Worm (Caenorhabditis elegans) whole organism, L1 larva: ENCODE results near the gene srz-95.

ENCODE experiments used
- Y116A8C.19 ChIP-seq: sonication (generic microtip); optimal IDR thresholded peaks from 2 replicates; lab custom pipeline; 2016; ENCODE audit warnings: missing compliant biosample characterization, missing genetic modification characterization, borderline replicate concordance
- fkh-10 ChIP-seq: sonication (generic microtip); optimal IDR thresholded peaks from 2 replicates; lab custom pipeline; 2017; ENCODE audit warnings: missing biosample characterization, missing genetic modification reagents, missing genetic modification characterization

ce11 chrV:17022613-17023322 lies 30.9 kb downstream of the srz-95 start, which contains the start of the genes F49H6.8 and F49H6.5:
- TF ChIP-seq Y116A8C.19, result no peak
- no peak for TF ChIP-seq fkh-10 (GFP tag; lab: Kevin White, UChicago)
